Worm (Caenorhabditis elegans) whole organism, mixed stage, embryonic: Measurements from ENCODE around the gene ift-81.

ENCODE experiments used
- drap-1 ChIP-seq: fragments of 200-800 bp; sonication (Bioruptor generic); optimal IDR thresholded peaks from 3 replicates; lab custom pipeline; 2018; ENCODE audit warnings: mild to moderate bottlenecking, missing genetic modification characterization, missing compliant biosample characterization
- elt-3 ChIP-seq: fragments of 150-350 bp; optimal IDR thresholded peaks from 2 replicates; lab custom pipeline; 2014; ENCODE audit warnings: missing biosample characterization, missing genetic modification characterization
- mep-1 ChIP-seq: fragments of 150-350 bp; optimal IDR thresholded peaks from 2 replicates; lab custom pipeline; 2017; ENCODE audit warnings: missing biosample characterization, missing genetic modification reagents, missing genetic modification characterization, inconsistent platforms
- nhr-12 ChIP-seq: fragments of 150-350 bp; optimal IDR thresholded peaks from 2 replicates; lab custom pipeline; 2014; ENCODE audit warnings: missing biosample characterization, missing genetic modification characterization
- nhr-237 ChIP-seq: fragments of 150-350 bp; optimal IDR thresholded peaks from 2 replicates; lab custom pipeline; 2014; ENCODE audit warnings: missing biosample characterization, missing genetic modification characterization
- unc-62 ChIP-seq: fragments of 150-350 bp; optimal IDR thresholded peaks from 2 replicates; lab custom pipeline; 2014; ENCODE audit warnings: missing biosample characterization, missing genetic modification reagents, missing genetic modification characterization

ce11 chrX:5276772-5277171, 21.6 kb upstream of the ift-81 start:
- TF ChIP-seq elt-3 (tag; lab: Kevin White, UChicago) (no peak), nhr-237 (tag; lab: Kevin White, UChicago) (no peak), drap-1 (GFP tag; lab: Kevin White, UChicago) (no peak), mep-1 (no peak), nhr-12 (tag; lab: Kevin White, UChicago) (no peak), unc-62 (GFP tag; lab: Kevin White, UChicago) (no peak)
